Fruit fly (Drosophila melanogaster): Measurements from ENCODE around the gene CG6184.

CG6184 gene

DNA sequence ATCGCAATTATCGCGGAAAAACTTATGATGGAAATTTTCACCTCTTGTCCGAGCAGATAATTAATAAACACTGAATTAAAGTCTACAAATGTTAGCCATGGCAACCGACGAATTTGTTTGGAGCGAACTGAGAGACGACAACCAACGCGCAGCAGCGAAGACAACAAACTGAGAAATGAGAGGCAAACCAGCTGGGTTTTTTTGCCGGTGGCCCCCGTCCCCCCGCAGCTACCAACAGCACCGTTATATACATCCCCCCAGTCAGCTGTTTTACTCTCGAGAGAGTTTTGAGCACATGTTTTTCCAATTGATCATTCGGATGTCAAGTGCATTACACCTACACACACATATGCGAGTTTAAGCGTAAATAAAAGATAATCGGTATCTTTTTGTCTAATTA, 16.6 kb downstream of the CG6184 start (continued):
- no peak for TF ChIP-seq CG8765 (GFP tag; IDR thresholded peaks at IDR 0.05)
- 0 out of 2 replicates have a peak, but pooled peaks have one; percentile 10 for TF ChIP-seq wdn (GFP tag; IDR thresholded peaks at IDR 0.05)
- no peak for TF ChIP-seq CG8924 (tag; optimal IDR thresholded peaks at IDR 0.05)
- TF ChIP-seq CG1233 (GFP tag; optimal IDR thresholded peaks at IDR 0.05), result no peak
- TF ChIP-seq CG16779 (GFP tag; IDR thresholded peaks at IDR 0.05), result no peak
- TF ChIP-seq abd-A (tag; optimal IDR thresholded peaks at IDR 0.05), result peak; percentile 16
- 0 out of 2 replicates have a peak, but pooled peaks have one; percentile 45 for TF ChIP-seq hbn (GFP tag; IDR thresholded peaks at IDR 0.05; ENCODE audit: partially characterized antibody)
- TF ChIP-seq ems (GFP tag; optimal IDR thresholded peaks at IDR 0.05), result no peak
- no peak for TF ChIP-seq ash1 (GFP tag; optimal IDR thresholded peaks at IDR 0.05)
- no peak for TF ChIP-seq CG6683 (GFP tag; optimal IDR thresholded peaks at IDR 0.05)
- TF ChIP-seq CG12071 (GFP tag; optimal IDR thresholded peaks at IDR 0.05), result peak; percentile 23
- peak; percentile 62 for TF ChIP-seq CG34224 (GFP tag; IDR thresholded peaks at IDR 0.05; ENCODE audit: partially characterized antibody)
- TF ChIP-seq sqz (GFP tag; optimal IDR thresholded peaks at IDR 0.05), result peak; percentile 68
- TF ChIP-seq chinmo (GFP tag; IDR thresholded peaks at IDR 0.05; ENCODE audit: partially characterized antibody), result peak; percentile 94; the same call in 3 of the 4 replicates
- TF ChIP-seq cg (GFP tag; optimal IDR thresholded peaks at IDR 0.05), result peak; percentile 66
- TF ChIP-seq CG10959 (GFP tag; IDR thresholded peaks at IDR 0.05), result no peak
- TF ChIP-seq crc (GFP tag; optimal IDR thresholded peaks at IDR 0.05), result no peak
- no peak for TF ChIP-seq CTCF (GFP tag; optimal IDR thresholded peaks at IDR 0.05)
- TF ChIP-seq CG7745 (tag; optimal IDR thresholded peaks at IDR 0.05), result no peak
- TF ChIP-seq unc-4 (GFP tag; IDR thresholded peaks at IDR 0.05; ENCODE audit: partially characterized antibody), result peak; percentile 33; the same call in 1 of the 2 replicates
- TF ChIP-seq CG30020 (tag; optimal IDR thresholded peaks at IDR 0.05), result no peak
- TF ChIP-seq CoRest (tag; optimal IDR thresholded peaks at IDR 0.05), result no peak
- TF ChIP-seq Dref (GFP tag; IDR thresholded peaks at IDR 0.05), result 0 out of 2 replicates have a peak, but pooled peaks have one; percentile 22
- no peak for TF ChIP-seq pan (optimal IDR thresholded peaks at IDR 0.05)
- TF ChIP-seq pan (GFP tag; optimal IDR thresholded peaks at IDR 0.05 in 1 of 2, IDR thresholded peaks at IDR 0.05 in 1 of 2), result no peak
- TF ChIP-seq CG15514 (GFP tag; optimal IDR thresholded peaks at IDR 0.05), result no peak
- TF ChIP-seq maf-S (GFP tag; optimal IDR thresholded peaks at IDR 0.05), result no peak
- no peak for TF ChIP-seq Dp (GFP tag; optimal IDR thresholded peaks at IDR 0.05)
- TF ChIP-seq Awh (GFP tag; IDR thresholded peaks at IDR 0.05), result no peak
- TF ChIP-seq slou (GFP tag; optimal IDR thresholded peaks at IDR 0.05), result no peak
- no peak for TF ChIP-seq CG5245 (GFP tag; optimal IDR thresholded peaks at IDR 0.05)
- no peak for TF ChIP-seq CG10321 (GFP tag; IDR thresholded peaks at IDR 0.05)
- no peak for TF ChIP-seq btn (GFP tag; optimal IDR thresholded peaks at IDR 0.05)
- no peak for TF ChIP-seq repo (GFP tag; optimal IDR thresholded peaks at IDR 0.05)
- no peak for TF ChIP-seq CG10209 (GFP tag; optimal IDR thresholded peaks at IDR 0.05)
- TF ChIP-seq trh (GFP tag; optimal IDR thresholded peaks at IDR 0.05), result no peak
- no peak for TF ChIP-seq CG8290 (GFP tag; optimal IDR thresholded peaks at IDR 0.05)
- TF ChIP-seq CG8290 (tag; optimal IDR thresholded peaks at IDR 0.05), result no peak
- TF ChIP-seq Hr3 (GFP tag; optimal IDR thresholded peaks at IDR 0.05), result no peak
- peak; percentile 17; the same call in 1 of the 3 replicates for TF ChIP-seq CG11695 (GFP tag; IDR thresholded peaks at IDR 0.05)
- TF ChIP-seq Usf (GFP tag; optimal IDR thresholded peaks at IDR 0.05), result no peak
- no peak for TF ChIP-seq grau (tag; optimal IDR thresholded peaks at IDR 0.05)
- peak; percentile 8 for TF ChIP-seq scrt (GFP tag; optimal IDR thresholded peaks at IDR 0.05)
- TF ChIP-seq E2f2 (GFP tag; IDR thresholded peaks at IDR 0.05), result 0 out of 2 replicates have a peak, but pooled peaks have one; percentile 16
- no peak for TF ChIP-seq C15 (GFP tag; IDR thresholded peaks at IDR 0.05)
- no peak for TF ChIP-seq CG1024 (GFP tag; IDR thresholded peaks at IDR 0.05)
- no peak for TF ChIP-seq NK7.1 (GFP tag; optimal IDR thresholded peaks at IDR 0.05)
- TF ChIP-seq fd102C (GFP tag; optimal IDR thresholded peaks at IDR 0.05), result no peak
- TF ChIP-seq CG2120 (GFP tag; optimal IDR thresholded peaks at IDR 0.05), result no peak
- no peak for TF ChIP-seq NC2β (GFP tag; optimal IDR thresholded peaks at IDR 0.05)
- no peak for TF ChIP-seq CG11085 (GFP tag; IDR thresholded peaks at IDR 0.05)
- no peak for TF ChIP-seq CG10543 (GFP tag; optimal IDR thresholded peaks at IDR 0.05)
